Fruit fly (Drosophila melanogaster) whole organism, embryonic: ENCODE results near the gene Kat60.

Source experiments
- ATbp ChIP-seq: fragments of 200-800 bp; sonication (Bioruptor generic); optimal IDR thresholded peaks from 2 replicates; lab custom pipeline; 2017; ENCODE audit warnings: missing biosample characterization, mild to moderate bottlenecking, missing genetic modification characterization, missing genetic modification reagents
- Atf3 ChIP-seq: fragments of 200-800 bp; sonication (Bioruptor generic); optimal IDR thresholded peaks from 3 replicates; lab custom pipeline; 2016; ENCODE audit warnings: missing biosample characterization, missing genetic modification characterization
- Blimp-1 ChIP-seq: fragments of 200-800 bp; sonication (Bioruptor generic); optimal IDR thresholded peaks from 3 replicates; lab custom pipeline; 2018; ENCODE audit warnings: missing biosample characterization, missing genetic modification characterization, mild to moderate bottlenecking, moderate library complexity, missing genetic modification reagents
- CG10366 ChIP-seq: fragments of 200-800 bp; sonication (Bioruptor generic); IDR thresholded peaks from 2 replicates; pipeline ENCODE4 v1.3.6; 2022; ENCODE audit warnings: missing biosample characterization, missing genetic modification characterization
- CG10654 ChIP-seq: fragments of 200-800 bp; sonication (Bioruptor generic); optimal IDR thresholded peaks from 2 replicates; lab custom pipeline; 2016; ENCODE audit warnings: missing biosample characterization, missing genetic modification characterization
- CG11695 ChIP-seq: fragments of 200-800 bp; sonication (Bioruptor generic); IDR thresholded peaks from 3 replicates; pipeline ENCODE4 v1.3.6; 2022; ENCODE audit warnings: missing biosample characterization, missing genetic modification characterization
- CG12744 ChIP-seq: fragments of 200-800 bp; sonication (Bioruptor generic); optimal IDR thresholded peaks from 2 replicates; lab custom pipeline; 2016; ENCODE audit warnings: missing biosample characterization, missing genetic modification characterization
- CG13424 ChIP-seq: fragments of 200-800 bp; sonication (Bioruptor generic); optimal IDR thresholded peaks from 2 replicates; lab custom pipeline; 2019; ENCODE audit warnings: missing biosample characterization, mild to moderate bottlenecking, missing genetic modification characterization, moderate library complexity
- CG17802 ChIP-seq: fragments of 200-800 bp; sonication (Bioruptor generic); optimal IDR thresholded peaks from 2 replicates; lab custom pipeline; 2018; ENCODE audit warnings: missing biosample characterization, mild to moderate bottlenecking, missing genetic modification characterization, moderate library complexity
- CG1832 ChIP-seq: fragments of 200-800 bp; sonication (Bioruptor generic); optimal IDR thresholded peaks from 2 replicates; lab custom pipeline; 2017; ENCODE audit warnings: missing biosample characterization, mild to moderate bottlenecking, missing genetic modification characterization, inconsistent platforms
- CG2875 ChIP-seq: fragments of 200-800 bp; sonication (Bioruptor generic); optimal IDR thresholded peaks from 2 replicates; lab custom pipeline; 2017; ENCODE audit warnings: missing biosample characterization, mild to moderate bottlenecking, missing genetic modification characterization, missing genetic modification reagents
- CG5245 ChIP-seq: fragments of 200-800 bp; sonication (Bioruptor generic); optimal IDR thresholded peaks from 3 replicates; lab custom pipeline; 2016; ENCODE audit warnings: missing biosample characterization, missing genetic modification characterization
- CG6175 ChIP-seq: fragments of 200-800 bp; sonication (Bioruptor generic); IDR thresholded peaks from 3 replicates; pipeline ENCODE4 v1.3.6; 2022; ENCODE audit warnings: missing biosample characterization, missing genetic modification characterization
- CG6689 ChIP-seq: fragments of 200-800 bp; sonication (Bioruptor generic); IDR thresholded peaks from 2 replicates; pipeline ENCODE4 v1.3.6; 2022; ENCODE audit warnings: missing biosample characterization, missing genetic modification characterization
- CG7372 ChIP-seq: fragments of 200-800 bp; sonication (Bioruptor generic); IDR thresholded peaks from 2 replicates; pipeline ENCODE4 v1.3.6; 2022; ENCODE audit warnings: missing biosample characterization, missing genetic modification characterization
- CG8388 ChIP-seq: fragments of 200-800 bp; sonication (Bioruptor generic); optimal IDR thresholded peaks from 2 replicates; lab custom pipeline; 2019; ENCODE audit warnings: missing biosample characterization, mild to moderate bottlenecking, missing genetic modification characterization, moderate library complexity
- CG8944 ChIP-seq: fragments of 200-800 bp; sonication (Bioruptor generic); optimal IDR thresholded peaks from 3 replicates; lab custom pipeline; 2016; ENCODE audit warnings: missing biosample characterization, missing genetic modification characterization
- D ChIP-seq, 2 experiments: fragments of 200-800 bp in 1 of 2; fragments of >200 bp in 1 of 2; sonication (Bioruptor generic) in 1 of 2; optimal IDR thresholded peaks; 2 replicates in 1 of 2; 3 replicates in 1 of 2; lab custom pipeline; 2017; ENCODE audit warnings: mild to moderate bottlenecking in 1 of 2, missing biosample characterization in 1 of 2, missing genetic modification characterization in 1 of 2, missing genetic modification reagents in 1 of 2
- Deaf1 ChIP-seq: fragments of 200-800 bp; optimal IDR thresholded peaks from 3 replicates; lab custom pipeline; 2019; ENCODE audit warnings: missing biosample characterization, mild to moderate bottlenecking, missing genetic modification characterization, moderate library complexity
- Doc3 ChIP-seq: fragments of 200-800 bp; sonication (Bioruptor generic); IDR thresholded peaks from 3 replicates; pipeline ENCODE4 v1.3.6; 2022; ENCODE audit warnings: missing biosample characterization, missing genetic modification characterization; ENCODE audit not compliant: partially characterized antibody
- Gug ChIP-seq: fragments of 200-800 bp; sonication (Bioruptor generic); IDR thresholded peaks from 4 replicates; pipeline ENCODE4 v1.3.6; 2022; ENCODE audit warnings: missing biosample characterization, missing genetic modification characterization
- Lhr ChIP-seq: fragments of 200-800 bp; sonication (Bioruptor generic); optimal IDR thresholded peaks from 3 replicates; lab custom pipeline; 2017; ENCODE audit warnings: mild to moderate bottlenecking, missing biosample characterization, missing genetic modification reagents, missing genetic modification characterization
- Nf-YA ChIP-seq: fragments of 200-800 bp; sonication (Bioruptor generic); IDR thresholded peaks from 2 replicates; pipeline ENCODE4 v1.3.6; 2022; ENCODE audit warnings: missing biosample characterization, missing genetic modification characterization
- Xrp1 ChIP-seq: fragments of 200-800 bp; sonication (Bioruptor generic); IDR thresholded peaks from 2 replicates; pipeline ENCODE4 v1.3.6; 2022; ENCODE audit warnings: missing biosample characterization, missing genetic modification characterization
- ac ChIP-seq: fragments of 200-800 bp; sonication (Bioruptor generic); optimal IDR thresholded peaks from 3 replicates; lab custom pipeline; 2017; ENCODE audit warnings: missing biosample characterization, mild to moderate bottlenecking, missing genetic modification characterization
- bsh ChIP-seq, 2 experiments: fragments of 200-800 bp; sonication (Bioruptor generic); optimal IDR thresholded peaks; 2 replicates each; lab custom pipeline; 2017 to 2018; ENCODE audit warnings: mild to moderate bottlenecking in 2 of 2, missing biosample characterization in 2 of 2, missing genetic modification characterization in 2 of 2, moderate library complexity in 1 of 2
- chif ChIP-seq, 2 experiments: fragments of 200-800 bp; sonication (Bioruptor generic); optimal IDR thresholded peaks; 3 replicates each; lab custom pipeline; 2016; ENCODE audit warnings: missing biosample characterization in 2 of 2, missing genetic modification characterization in 2 of 2
- dimm ChIP-seq: fragments of 200-800 bp; sonication (Bioruptor generic); IDR thresholded peaks from 2 replicates; pipeline ENCODE4 v1.3.6; 2022; ENCODE audit warnings: missing biosample characterization, missing genetic modification characterization
- esg ChIP-seq: fragments of 200-800 bp; sonication (Bioruptor generic); conservative IDR thresholded peaks from 2 replicates; pipeline ENCODE4 v1.3.6; 2022; ENCODE audit warnings: missing biosample characterization, missing genetic modification characterization
- ewg ChIP-seq: fragments of 200-800 bp; sonication (Bioruptor generic); optimal IDR thresholded peaks from 3 replicates; lab custom pipeline; 2017; ENCODE audit warnings: mild to moderate bottlenecking, missing biosample characterization, missing genetic modification reagents, missing genetic modification characterization
- fd96Cb ChIP-seq: fragments of 200-800 bp; sonication (Bioruptor generic); optimal IDR thresholded peaks from 2 replicates; lab custom pipeline; 2018; ENCODE audit warnings: missing biosample characterization, mild to moderate bottlenecking, missing genetic modification characterization, moderate library complexity
- grn ChIP-seq: fragments of 200-800 bp; sonication (Bioruptor generic); optimal IDR thresholded peaks from 3 replicates; lab custom pipeline; 2017; ENCODE audit warnings: missing biosample characterization, missing genetic modification characterization
- gsb-n ChIP-seq: fragments of 200-800 bp; sonication (Bioruptor generic); optimal IDR thresholded peaks from 3 replicates; lab custom pipeline; 2018; ENCODE audit warnings: missing biosample characterization, mild to moderate bottlenecking, missing genetic modification characterization
- h ChIP-seq: fragments of >200 bp; optimal IDR thresholded peaks from 2 replicates; lab custom pipeline; 2017
- jing ChIP-seq: fragments of 200-800 bp; sonication (Bioruptor generic); optimal IDR thresholded peaks from 2 replicates; lab custom pipeline; 2018; ENCODE audit warnings: missing biosample characterization, mild to moderate bottlenecking, missing genetic modification characterization
- lmd ChIP-seq: fragments of 200-800 bp; sonication (Bioruptor generic); IDR thresholded peaks from 2 replicates; pipeline ENCODE4 v1.3.6; 2022; ENCODE audit warnings: missing biosample characterization, missing genetic modification characterization
- peb ChIP-seq: fragments of 200-800 bp; sonication (Bioruptor generic); IDR thresholded peaks from 2 replicates; pipeline ENCODE4 v1.3.6; 2022; ENCODE audit warnings: missing biosample characterization, missing genetic modification characterization
- pum ChIP-seq: fragments of 200-800 bp; sonication (Bioruptor generic); optimal IDR thresholded peaks from 2 replicates; lab custom pipeline; 2016; ENCODE audit warnings: missing biosample characterization, missing genetic modification characterization
- pzg ChIP-seq: fragments of 200-800 bp; sonication (Bioruptor generic); optimal IDR thresholded peaks from 3 replicates; lab custom pipeline; 2018; ENCODE audit warnings: missing biosample characterization, mild to moderate bottlenecking, missing genetic modification characterization, moderate library complexity
- row ChIP-seq: fragments of 200-800 bp; sonication (Bioruptor generic); IDR thresholded peaks from 3 replicates; pipeline ENCODE4 v1.3.6; 2022; ENCODE audit warnings: missing biosample characterization, missing genetic modification characterization
- stc ChIP-seq: fragments of 200-800 bp; sonication (Bioruptor generic); IDR thresholded peaks from 2 replicates; pipeline ENCODE4 v1.3.6; 2022; ENCODE audit warnings: missing biosample characterization, missing genetic modification characterization
- tap ChIP-seq: fragments of 200-800 bp; optimal IDR thresholded peaks from 3 replicates; lab custom pipeline; 2019; ENCODE audit warnings: missing biosample characterization, mild to moderate bottlenecking, missing genetic modification characterization, moderate library complexity
- tin ChIP-seq: fragments of 200-800 bp; sonication (Bioruptor generic); optimal IDR thresholded peaks from 3 replicates; lab custom pipeline; 2016; ENCODE audit warnings: missing biosample characterization, missing genetic modification characterization
- trem ChIP-seq: fragments of 200-800 bp; optimal IDR thresholded peaks from 3 replicates; lab custom pipeline; 2019; ENCODE audit warnings: missing biosample characterization, mild to moderate bottlenecking, missing genetic modification characterization, moderate library complexity
- trh ChIP-seq: fragments of 200-800 bp; sonication (Bioruptor generic); optimal IDR thresholded peaks from 2 replicates; lab custom pipeline; 2016; ENCODE audit warnings: missing biosample characterization, missing genetic modification characterization
- unpg ChIP-seq: fragments of 200-800 bp; sonication (Bioruptor generic); optimal IDR thresholded peaks from 3 replicates; lab custom pipeline; 2018; ENCODE audit warnings: missing biosample characterization, mild to moderate bottlenecking, missing genetic modification characterization, moderate library complexity
- vvl ChIP-seq: fragments of 200-800 bp; sonication (Bioruptor generic); IDR thresholded peaks from 2 replicates; pipeline ENCODE4 v1.3.6; 2022; ENCODE audit warnings: missing biosample characterization, missing genetic modification characterization
- yki ChIP-seq: fragments of >200 bp; optimal IDR thresholded peaks from 3 replicates; lab custom pipeline; 2018
- zf30C ChIP-seq: fragments of 200-800 bp; sonication (Bioruptor generic); optimal IDR thresholded peaks from 3 replicates; lab custom pipeline; 2018; ENCODE audit warnings: missing biosample characterization, mild to moderate bottlenecking, missing genetic modification characterization
- zfh1 ChIP-seq: fragments of 200-800 bp; sonication (Bioruptor generic); IDR thresholded peaks from 3 replicates; pipeline ENCODE4 v1.3.6; 2022; ENCODE audit warnings: missing biosample characterization, missing genetic modification characterization

The Kat60 gene

DNA sequence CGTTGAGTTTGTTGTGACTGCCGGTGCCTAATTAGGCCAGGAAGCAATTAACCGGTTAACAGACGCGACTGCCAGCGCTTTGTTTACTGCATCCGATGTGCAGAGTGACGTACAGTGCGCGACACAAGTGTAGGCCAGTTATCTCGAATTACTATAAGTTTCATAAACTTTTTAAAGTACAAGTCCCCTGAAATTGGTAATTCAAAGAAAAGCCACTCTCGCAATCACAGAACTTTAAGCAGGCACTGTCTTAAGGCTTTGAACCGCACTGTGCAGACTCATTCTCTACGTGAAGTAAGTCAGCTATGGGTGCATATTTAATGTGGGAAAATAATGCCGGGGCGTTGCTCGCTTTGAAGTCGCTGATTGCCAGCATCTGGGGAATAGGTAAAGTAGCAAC, 22.5 kb downstream of the Kat60 start (continued):
- TF ChIP-seq grn (GFP tag; lab: Kevin White, UChicago) (no peak), CG2875 (GFP tag; lab: Kevin White, UChicago) (peak; percentile 1), tin (peak; percentile 42), trh (GFP tag; lab: Kevin White, UChicago) (no peak), esg (GFP tag; lab: Robert Waterston, UW) (peak; percentile 37; the same call in 1 of the 2 replicates), CG17802 (peak; percentile 9), CG5245 (GFP tag; lab: Kevin White, UChicago) (peak; percentile 20), ewg (GFP tag; lab: Kevin White, UChicago) (peak; percentile 28), trem (tag; lab: Kevin White, UChicago) (peak; percentile 13), ac (no peak), gsb-n (peak; percentile 44), fd96Cb (tag; lab: Kevin White, UChicago) (peak; percentile 66), Atf3 (no peak), Gug (GFP tag; lab: Robert Waterston, UW) (peak; percentile 46; the same call in 1 of the 4 replicates), lmd (GFP tag; lab: Robert Waterston, UW) (peak; percentile 43; the same call in 1 of the 2 replicates), Nf-YA (GFP tag; lab: Robert Waterston, UW) (peak; percentile 12; the same call in 1 of the 2 replicates), CG12744 (GFP tag; lab: Kevin White, UChicago) (no peak), h (lab: Kevin White, UChicago) (no peak), unpg (GFP tag; lab: Kevin White, UChicago) (peak; percentile 54), CG7372 (0 out of 2 replicates have a peak, but pooled peaks have one; percentile 9), D (optimal IDR thresholded peaks at IDR 0.05; lab: Kevin White, UChicago) (no peak), D (GFP tag; optimal IDR thresholded peaks at IDR 0.05; lab: Kevin White, UChicago) (peak; percentile 43), jing (peak; percentile 19), CG1832 (no peak), CG6689 (GFP tag; lab: Robert Waterston, UW) (peak; percentile 41), vvl (peak; percentile 72), ATbp (peak; percentile 65), yki (lab: Kevin White, UChicago) (no peak), CG8944 (GFP tag; lab: Kevin White, UChicago) (no peak), tap (tag; lab: Kevin White, UChicago) (peak; percentile 40), pzg (GFP tag; lab: Kevin White, UChicago) (no peak), pum (peak; percentile 32), CG8388 (GFP tag; lab: Kevin White, UChicago) (peak; percentile 66), chif (GFP tag; optimal IDR thresholded peaks at IDR 0.05; lab: Kevin White, UChicago) (peak in 1 of 2 experiments; percentile 55), stc (GFP tag; lab: Robert Waterston, UW) (0 out of 2 replicates have a peak, but pooled peaks have one; percentile 26), Doc3 (GFP tag; lab: Robert Waterston, UW) (no peak), CG13424 (tag; lab: Kevin White, UChicago) (peak; percentile 4), row (peak; percentile 27; the same call in 1 of the 3 replicates), CG10366 (GFP tag; lab: Robert Waterston, UW) (peak; percentile 43), CG11695 (peak; percentile 71; the same call in 1 of the 3 replicates), CG6175 (GFP tag; lab: Robert Waterston, UW) (no peak), Deaf1 (no peak), Lhr (GFP tag; lab: Kevin White, UChicago) (peak; percentile 3), dimm (GFP tag; lab: Robert Waterston, UW) (0 out of 2 replicates have a peak, but pooled peaks have one; percentile 25), Xrp1 (GFP tag; lab: Robert Waterston, UW) (peak; percentile 52; the same call in 1 of the 2 replicates), bsh (GFP tag; optimal IDR thresholded peaks at IDR 0.05; lab: Kevin White, UChicago) (peak; percentile 73 to 77), zf30C (GFP tag; lab: Kevin White, UChicago) (no peak), CG10654 (no peak), Blimp-1 (GFP tag; lab: Kevin White, UChicago) (peak; percentile 61), zfh1 (GFP tag; lab: Robert Waterston, UW) (peak; percentile 58; the same call in 1 of the 3 replicates), peb (GFP tag; lab: Robert Waterston, UW) (0 out of 2 replicates have a peak, but pooled peaks have one; percentile 9)
